Worm (Caenorhabditis elegans) whole organism, L4/young adult: ENCODE results near the gene F13E9.16.

ENCODE experiments used
- W03F9.2 ChIP-seq: fragments of 150-350 bp; optimal IDR thresholded peaks from 2 replicates; lab custom pipeline; 2014; ENCODE audit warnings: missing biosample characterization, missing genetic modification characterization
- dao-5 ChIP-seq: sonication (generic microtip); optimal IDR thresholded peaks from 2 replicates; lab custom pipeline; 2016; ENCODE audit warnings: missing genotype, missing genetic modification characterization, moderate library complexity, missing compliant biosample characterization
- him-1 ChIP-seq: sonication (generic microtip); optimal IDR thresholded peaks from 2 replicates; lab custom pipeline; 2016; ENCODE audit warnings: missing genotype, missing genetic modification reagents, missing genetic modification characterization, missing compliant biosample characterization

Gene F13E9.16

DNA sequence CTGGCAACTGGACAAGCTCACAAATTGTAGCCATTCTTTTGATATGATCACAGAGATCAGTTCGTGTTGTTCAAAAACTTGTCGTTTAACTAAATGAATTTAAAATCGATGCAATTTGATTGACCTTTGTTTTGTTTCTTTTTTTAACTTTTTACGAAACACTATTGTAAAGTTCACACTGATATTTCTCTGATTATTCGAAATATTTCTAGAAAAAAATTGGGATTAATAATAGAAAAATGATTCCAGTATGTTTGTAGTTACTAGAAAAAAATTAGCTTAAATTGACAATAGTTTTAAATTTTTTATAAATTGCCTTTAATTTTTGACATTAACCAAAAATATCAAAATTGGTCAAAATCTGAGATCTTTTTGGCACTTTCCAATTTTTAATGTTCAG, 22.0 kb upstream of the F13E9.16 start, which contains the start of gene ZK596.2:
Gene ZK596.2, minus strand, starts transcription at position 101 of the 400 bp plus-strand sequence.
- TF ChIP-seq W03F9.2 (tag; lab: Kevin White, UChicago) (no peak), dao-5 (no peak), him-1 (tag; lab: Kevin White, UChicago) (no peak)

DNA sequence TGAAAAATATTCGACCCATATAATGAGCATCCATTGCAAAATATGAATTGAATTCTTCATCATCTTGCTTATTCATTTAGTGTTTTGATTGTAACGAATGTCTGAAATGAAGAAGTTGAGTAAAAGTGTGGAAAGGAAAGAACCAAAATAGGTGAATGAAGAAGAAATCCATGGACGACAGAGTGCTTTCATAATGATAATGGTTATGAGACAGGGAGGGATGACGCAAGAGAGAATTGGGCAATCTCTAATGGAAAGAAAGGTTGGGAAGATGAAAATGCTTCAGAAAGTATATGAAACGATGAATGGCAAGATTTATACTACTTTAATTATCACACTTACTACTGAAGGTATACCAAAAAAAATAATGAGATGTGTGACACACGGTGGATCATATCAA, 17.1 kb upstream of the F13E9.16 start, which contains the start of gene ZK596.3:
Gene ZK596.3, minus strand, starts transcription at position 101 of the 400 bp plus-strand sequence.
- TF ChIP-seq W03F9.2 (tag; lab: Kevin White, UChicago) (no peak), dao-5 (no peak), him-1 (tag; lab: Kevin White, UChicago) (no peak)

DNA sequence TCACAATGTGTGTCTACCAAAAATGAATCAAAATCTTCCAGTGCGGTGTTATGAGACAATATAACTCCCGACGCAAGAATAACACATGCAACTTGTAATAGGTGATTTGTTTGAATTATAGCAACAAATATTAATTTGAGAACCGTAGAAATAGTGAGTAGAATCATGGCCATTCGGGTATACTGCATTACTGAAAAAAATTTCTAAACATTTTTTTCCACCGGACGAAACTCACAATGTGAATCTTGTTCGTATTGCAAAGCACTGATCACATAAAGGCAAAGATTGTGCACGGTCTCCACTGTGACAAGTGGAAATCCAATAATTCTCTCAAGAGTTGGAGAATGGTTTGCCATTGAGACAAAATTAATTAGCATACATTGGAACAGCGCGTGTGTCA, 15.3 kb upstream of the F13E9.16 start:
- TF ChIP-seq dao-5 (no peak), W03F9.2 (tag; lab: Kevin White, UChicago) (no peak), him-1 (tag; lab: Kevin White, UChicago) (no peak)

DNA sequence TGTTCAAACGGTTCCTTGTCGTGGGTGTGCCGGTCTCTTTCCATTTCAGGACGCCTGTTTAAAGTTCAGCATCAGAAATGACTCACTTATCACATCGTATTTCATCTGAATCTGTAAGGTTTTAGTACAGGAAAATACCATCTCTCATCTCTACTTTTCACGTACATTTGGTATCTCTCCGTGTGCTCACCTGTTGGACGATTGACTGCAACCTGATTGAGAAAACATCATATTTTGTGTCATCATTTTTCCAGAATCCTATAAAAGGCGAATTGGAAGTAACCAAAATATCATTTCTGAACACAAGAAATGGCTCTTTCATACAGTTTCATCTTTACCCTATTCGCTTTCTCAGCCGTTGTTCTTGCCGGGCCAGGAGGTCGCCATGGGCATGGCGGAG, 12.9 kb upstream of the F13E9.16 start, which contains the start of gene srlf-30:
Gene srlf-30, plus strand, starts transcription at position 301 of the 400 bp plus-strand sequence.
- TF ChIP-seq dao-5 (no peak), him-1 (tag; lab: Kevin White, UChicago) (no peak), W03F9.2 (tag; lab: Kevin White, UChicago) (no peak)

DNA sequence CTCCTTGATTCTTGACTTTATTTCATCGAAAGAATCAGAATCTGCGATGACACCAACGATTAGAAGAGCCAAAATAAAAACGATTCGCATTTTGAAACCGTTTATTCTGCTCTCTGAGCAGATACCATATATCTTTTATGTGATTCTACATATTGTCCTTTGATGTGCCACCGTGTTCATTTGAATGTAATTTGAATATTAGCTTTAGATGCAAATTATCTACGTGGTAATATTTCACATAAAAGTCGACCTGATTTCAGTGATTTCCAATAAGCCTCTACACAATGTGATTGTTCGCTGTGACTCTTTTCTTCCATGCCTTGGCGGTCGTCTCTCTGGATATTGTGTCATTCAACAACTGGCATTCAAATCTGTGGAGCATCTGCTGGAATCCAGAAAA, 11.9 kb upstream of the F13E9.16 start, which contains the start of the genes F13E9.9 and F13E9.19:
Gene F13E9.9, minus strand, starts transcription at position 101 of the 400 bp plus-strand sequence.
Gene F13E9.19, plus strand, starts transcription at position 316 of the 400 bp plus-strand sequence.
- no peak for TF ChIP-seq W03F9.2 (tag; lab: Kevin White, UChicago)
- TF ChIP-seq dao-5: no peak
- no peak for TF ChIP-seq him-1 (tag; lab: Kevin White, UChicago)

DNA sequence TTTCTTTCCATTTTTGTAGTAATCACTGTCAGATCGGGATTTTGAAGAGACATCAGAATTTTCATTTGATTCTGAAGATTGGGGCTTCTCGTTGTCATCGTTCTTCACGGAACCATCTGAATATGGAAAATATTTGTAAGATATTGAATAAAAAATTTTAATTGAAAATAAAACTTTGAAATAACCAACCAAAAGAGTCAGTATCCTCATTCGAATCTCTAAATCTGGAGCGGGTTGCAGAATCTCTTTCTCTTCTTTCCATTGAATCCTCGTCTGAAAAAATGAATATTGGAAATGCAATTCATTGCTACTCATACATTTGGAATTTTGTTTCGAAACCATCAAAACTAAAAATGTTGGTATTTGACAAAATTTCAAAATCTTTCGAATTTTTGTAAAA, 11.0 kb upstream of the F13E9.16 start:
- TF ChIP-seq dao-5 (no peak), W03F9.2 (tag; lab: Kevin White, UChicago) (no peak)

DNA sequence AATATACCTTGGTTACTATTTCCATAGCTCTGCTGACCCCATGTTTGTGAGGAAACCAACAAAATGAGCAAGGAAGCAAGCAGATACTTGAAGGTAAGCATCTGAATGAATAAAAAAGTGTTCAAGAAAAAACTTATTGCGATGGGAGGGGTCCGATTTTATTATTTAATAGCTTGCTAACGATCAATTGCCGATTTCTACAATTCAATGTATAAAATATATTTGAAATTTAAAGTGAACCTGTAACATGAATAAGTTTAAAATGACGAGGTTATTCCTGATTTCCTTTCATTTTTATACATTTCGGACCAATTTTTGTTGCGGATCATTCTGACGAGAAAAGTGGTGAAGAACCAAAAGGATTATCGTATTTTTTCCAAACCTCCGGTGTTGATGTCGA, 9.3 kb upstream of the F13E9.16 start, which contains the start of gene srlf-13:
Gene srlf-13, minus strand, starts transcription at position 101 of the 400 bp plus-strand sequence.
- TF ChIP-seq him-1 (tag; lab: Kevin White, UChicago): no peak
- no peak for TF ChIP-seq dao-5
- no peak for TF ChIP-seq W03F9.2 (tag; lab: Kevin White, UChicago)

DNA sequence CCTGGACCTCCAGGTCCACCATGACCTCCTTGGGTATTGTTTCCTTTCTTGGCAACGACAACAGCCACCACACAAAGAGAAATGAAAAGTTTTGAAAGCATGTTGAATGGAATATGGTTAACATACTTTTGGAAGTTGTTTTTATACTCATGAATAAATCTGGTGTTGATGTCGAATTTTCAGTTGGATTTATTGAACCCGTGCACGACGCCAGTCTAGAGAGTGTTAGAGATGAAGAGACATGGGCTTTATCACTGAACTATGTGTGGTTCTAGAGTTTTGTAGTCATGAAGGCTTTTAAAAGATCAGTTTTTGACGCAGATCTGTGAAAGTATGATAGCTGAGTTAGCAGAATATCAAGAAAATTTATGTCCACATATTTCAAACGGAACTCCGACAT, 7.1 kb upstream of the F13E9.16 start, which contains the start of gene srlf-14:
Gene srlf-14, minus strand, starts transcription at position 101 of the 400 bp plus-strand sequence.
- TF ChIP-seq him-1 (tag; lab: Kevin White, UChicago): no peak
- no peak for TF ChIP-seq W03F9.2 (tag; lab: Kevin White, UChicago)
- no peak for TF ChIP-seq dao-5

DNA sequence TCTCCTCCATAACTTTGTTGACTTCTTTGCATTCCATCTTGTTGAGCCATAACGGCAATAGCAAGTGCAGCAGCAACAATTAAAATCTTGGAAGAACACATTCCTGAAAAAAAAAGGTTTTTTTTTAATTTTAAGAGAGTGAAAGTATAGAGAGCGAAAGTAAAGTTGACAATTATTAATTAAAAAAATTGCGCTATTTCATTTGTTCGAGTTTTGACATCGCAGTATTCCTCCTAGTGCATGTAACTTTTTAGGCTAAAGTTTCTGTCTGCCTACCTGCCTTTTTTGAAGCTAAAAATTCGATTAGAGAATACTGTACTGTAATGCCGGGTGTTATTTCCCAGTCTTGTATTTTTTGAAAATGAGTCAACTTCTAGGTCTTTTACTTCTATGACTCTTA, 4.8 kb upstream of the F13E9.16 start, which contains the start of gene srlf-12:
Gene srlf-12, minus strand, starts transcription at position 101 of the 400 bp plus-strand sequence.
- TF ChIP-seq dao-5 (no peak), W03F9.2 (tag; lab: Kevin White, UChicago) (no peak), him-1 (tag; lab: Kevin White, UChicago) (no peak)

DNA sequence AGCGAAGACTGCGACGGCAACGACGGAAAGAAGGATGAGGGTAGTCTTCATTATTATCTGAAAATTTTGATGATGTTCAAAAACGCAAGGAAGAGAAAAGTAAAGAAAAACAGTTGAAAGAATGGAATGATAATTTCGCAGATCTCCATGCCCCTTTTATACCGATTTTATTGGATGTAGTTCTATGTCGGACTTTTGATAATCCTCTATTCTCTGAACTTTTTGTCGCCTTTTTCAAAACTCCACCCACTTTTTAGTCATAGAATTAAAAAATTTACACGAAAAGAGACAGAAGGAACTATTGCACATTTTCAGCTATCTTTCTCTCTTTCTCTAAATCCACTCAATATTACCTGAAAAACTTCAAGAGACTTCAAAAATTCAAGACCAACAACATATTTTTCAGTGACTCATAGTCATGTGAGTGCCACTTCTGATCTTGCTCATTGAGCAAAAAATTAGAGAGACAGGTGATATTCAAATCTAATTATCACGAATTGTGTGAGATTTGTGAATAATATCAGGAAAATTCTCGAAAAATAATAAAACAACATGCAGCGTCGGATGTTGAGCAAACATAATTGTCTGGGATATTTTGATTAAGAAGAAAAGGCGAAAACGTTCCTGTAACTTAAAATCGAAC, 2.8 kb upstream of the F13E9.16 start, which contains the start of gene F13E9.15:
Gene F13E9.15, minus strand, starts transcription at position 51 of the 643 bp plus-strand sequence.
- no peak for TF ChIP-seq W03F9.2 (tag; lab: Kevin White, UChicago)
- no peak for TF ChIP-seq him-1 (tag; lab: Kevin White, UChicago)
- no peak for TF ChIP-seq dao-5

DNA sequence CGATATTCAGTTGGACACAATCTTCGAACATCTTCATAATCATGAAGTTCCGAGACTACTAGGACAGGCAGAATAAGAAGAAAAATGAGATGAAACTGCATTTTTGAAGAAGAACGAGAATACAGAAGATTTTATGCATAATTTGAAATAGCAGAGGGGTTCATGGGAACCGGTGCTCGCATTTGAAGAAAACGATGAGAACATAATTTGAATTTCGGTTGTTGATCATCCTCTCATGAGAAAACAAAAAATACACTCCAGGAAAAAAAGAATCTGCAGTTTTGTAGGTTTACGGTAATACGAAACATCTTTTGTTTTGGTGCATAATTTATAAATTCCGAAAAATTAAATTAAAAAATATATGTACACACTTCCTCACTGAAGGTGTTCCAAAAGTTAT, 1.3 kb downstream of the F13E9.16 start, which contains the start of gene srlf-11:
Gene srlf-11, minus strand, starts transcription at position 101 of the 400 bp plus-strand sequence.
- TF ChIP-seq him-1 (tag; lab: Kevin White, UChicago) (no peak), dao-5 (no peak), W03F9.2 (tag; lab: Kevin White, UChicago) (no peak)

DNA sequence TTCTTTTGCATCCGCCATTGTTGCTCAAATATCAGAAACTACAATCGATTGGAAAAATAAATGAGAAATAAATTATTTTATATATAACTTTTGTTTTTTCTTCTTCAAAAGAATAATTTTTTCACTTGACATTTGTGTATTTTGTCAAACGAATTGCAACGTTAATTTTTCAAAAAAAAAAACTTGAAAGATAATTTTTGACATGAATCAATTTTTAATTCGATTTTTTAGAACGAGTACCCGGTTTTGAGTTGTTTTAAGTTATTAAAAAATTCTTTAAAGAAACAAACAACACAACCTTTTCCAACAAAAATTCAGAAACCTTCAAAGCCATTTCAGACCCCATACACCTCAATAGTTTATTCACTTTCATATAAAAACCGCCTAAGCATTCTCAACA, 2.9 kb downstream of the F13E9.16 start, which contains the start of gene F13E9.5:
Gene F13E9.5, minus strand, starts transcription at position 101 of the 400 bp plus-strand sequence.
- no peak for TF ChIP-seq dao-5
- no peak for TF ChIP-seq him-1 (tag; lab: Kevin White, UChicago)
- TF ChIP-seq W03F9.2 (tag; lab: Kevin White, UChicago): no peak

DNA sequence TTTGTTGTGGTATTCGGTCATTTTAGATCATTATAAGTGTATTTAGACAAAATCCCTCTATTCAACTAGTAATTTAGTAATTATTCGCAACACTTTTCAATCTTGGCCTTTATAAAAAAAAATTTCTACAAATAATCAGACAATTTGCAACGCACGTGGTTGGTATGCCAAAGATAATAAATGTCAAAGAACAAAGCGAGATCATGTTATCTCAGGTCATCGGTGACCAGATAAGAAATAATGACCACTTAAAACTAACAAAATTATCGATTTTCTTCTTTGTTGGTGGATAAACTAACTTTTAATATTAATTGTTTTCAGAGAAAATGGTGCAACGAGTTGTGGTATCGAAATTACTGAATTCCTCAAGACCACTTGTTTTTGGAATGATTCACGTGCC, 6.0 kb downstream of the F13E9.16 start, which contains the start of gene F13E9.13:
Gene F13E9.13, plus strand, starts transcription at position 317 of the 400 bp plus-strand sequence.
- no peak for TF ChIP-seq him-1 (tag; lab: Kevin White, UChicago)
- no peak for TF ChIP-seq W03F9.2 (tag; lab: Kevin White, UChicago)
- no peak for TF ChIP-seq dao-5

DNA sequence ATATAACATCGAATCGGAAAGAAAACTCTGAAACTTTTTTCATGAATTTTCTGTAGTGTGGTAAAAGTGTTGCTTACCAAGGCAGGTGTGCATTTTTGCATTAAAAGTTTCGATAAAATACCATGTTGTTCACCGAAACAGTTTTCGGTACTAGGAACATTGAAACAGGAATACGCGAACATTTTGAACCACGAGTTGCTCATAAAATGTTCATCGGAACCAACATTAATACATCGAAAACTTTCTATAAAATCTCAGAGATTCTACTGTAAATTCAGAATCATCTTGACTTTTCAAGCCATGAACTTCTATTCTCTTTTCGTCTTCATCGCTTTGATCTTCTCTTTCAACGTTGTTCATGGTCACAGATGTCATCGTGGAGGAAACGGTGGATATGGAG, 6.9 kb downstream of the F13E9.16 start, which contains the start of gene fipr-15:
Gene fipr-15, plus strand, starts transcription at position 301 of the 400 bp plus-strand sequence.
- TF ChIP-seq dao-5 (no peak), W03F9.2 (tag; lab: Kevin White, UChicago) (no peak), him-1 (tag; lab: Kevin White, UChicago) (no peak)
